Worm (Caenorhabditis elegans) whole organism, L2 larva: ENCODE data around the gene cgef-1.

Source experiments
- F13H6.1 ChIP-seq: sonication (generic microtip); optimal IDR thresholded peaks from 2 replicates; lab custom pipeline; 2016; ENCODE audit warnings: missing genetic modification characterization, missing compliant biosample characterization
- aly-2 ChIP-seq: fragments of 150-350 bp; optimal IDR thresholded peaks from 2 replicates; lab custom pipeline; 2014; ENCODE audit warnings: missing biosample characterization, missing genetic modification characterization
- ceh-16 ChIP-seq: fragments of 150-350 bp; optimal IDR thresholded peaks from 2 replicates; lab custom pipeline; 2014; ENCODE audit warnings: missing biosample characterization, missing genetic modification characterization
- fos-1 ChIP-seq: fragments of 150-350 bp; optimal IDR thresholded peaks from 2 replicates; lab custom pipeline; 2014; ENCODE audit warnings: missing biosample characterization, missing genetic modification characterization
- lsy-2 ChIP-seq, 2 experiments: fragments of 150-350 bp in 1 of 2; sonication (generic microtip) in 1 of 2; optimal IDR thresholded peaks; 2 replicates each; lab custom pipeline; 2014 to 2017; ENCODE audit warnings: missing biosample characterization in 2 of 2, missing genetic modification characterization in 2 of 2
- skn-1 ChIP-seq: sonication (generic microtip); optimal IDR thresholded peaks from 2 replicates; lab custom pipeline; 2017; ENCODE audit warnings: missing biosample characterization, missing genetic modification characterization
- snpc-4 ChIP-seq: fragments of 150-350 bp; optimal IDR thresholded peaks from 2 replicates; lab custom pipeline; 2014; ENCODE audit warnings: missing biosample characterization, missing genetic modification characterization

cgef-1 gene

DNA sequence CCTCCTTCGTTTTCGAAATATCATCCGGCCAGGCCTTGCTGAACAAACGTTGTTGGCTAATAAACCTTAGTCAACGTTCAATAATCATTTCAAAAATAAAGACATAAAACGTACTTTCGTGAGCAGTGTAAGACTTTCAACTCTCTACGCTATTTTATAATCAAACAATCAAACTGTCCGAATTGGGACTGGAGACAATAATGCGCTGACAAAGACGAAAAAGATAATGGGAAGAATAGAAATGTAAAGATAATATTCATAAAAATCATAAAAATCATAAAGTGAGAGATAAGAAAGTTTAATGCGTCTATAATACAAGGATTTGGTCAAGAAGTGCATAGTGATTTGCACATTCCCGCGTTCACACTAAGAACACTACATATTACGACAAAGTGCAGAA lies 69.9 kb downstream of the cgef-1 start:
- TF ChIP-seq fos-1 (tag; lab: Kevin White, UChicago) (peak; percentile 69), skn-1 (no peak), aly-2 (tag; lab: Kevin White, UChicago) (no peak), lsy-2 (tag; optimal IDR thresholded peaks at IDR 0.05; lab: Kevin White, UChicago) (no peak), F13H6.1 (tag; lab: Kevin White, UChicago) (peak; percentile 47)

DNA sequence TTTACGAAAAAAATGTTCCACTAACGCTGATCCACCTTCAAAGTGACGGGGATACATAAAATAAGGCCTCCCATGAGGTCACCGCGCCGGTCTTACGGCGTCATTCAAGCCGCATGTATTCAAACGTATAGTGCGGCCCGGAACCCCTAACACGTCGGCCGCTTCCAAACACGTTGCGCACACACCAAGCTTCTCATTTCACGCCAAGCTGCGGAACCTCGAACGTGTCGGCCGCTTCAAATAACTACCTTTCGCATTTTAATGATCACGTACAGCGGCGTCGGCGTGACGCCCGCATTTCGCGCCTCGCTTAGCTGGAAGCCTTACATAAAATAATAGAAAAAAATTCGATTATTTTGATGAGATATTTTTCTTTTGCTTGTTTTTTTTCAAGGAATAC lies 71.7 kb downstream of the cgef-1 start:
- TF ChIP-seq ceh-16 (tag; lab: Kevin White, UChicago) = no peak
- peak; percentile 72 for TF ChIP-seq snpc-4 (tag; lab: Kevin White, UChicago)
